Fruit fly (Drosophila melanogaster) whole organism, wandering third instar larva: ENCODE data around the gene dgt2.
A peak's percentile ranks its signal among the peaks of the same experiment; 100 is the strongest.

ENCODE experiments used
- Abd-B ChIP-seq: fragments of >200 bp; optimal IDR thresholded peaks from 2 replicates; lab custom pipeline; 2017; ENCODE audit warnings: missing biosample characterization, missing genetic modification characterization
- CG32264 ChIP-seq: fragments of 200-800 bp; sonication (Bioruptor generic); optimal IDR thresholded peaks from 2 replicates; lab custom pipeline; 2016; ENCODE audit warnings: missing biosample characterization, missing genetic modification characterization
- CG9705 ChIP-seq: fragments of 200-800 bp; sonication (Bioruptor generic); optimal IDR thresholded peaks from 2 replicates; lab custom pipeline; 2018; ENCODE audit warnings: missing biosample characterization, mild to moderate bottlenecking, missing genetic modification characterization
- CrebA ChIP-seq: fragments of 200-800 bp; sonication (Bioruptor generic); optimal IDR thresholded peaks from 2 replicates; lab custom pipeline; 2016; ENCODE audit warnings: missing biosample characterization, mild to moderate bottlenecking, missing genetic modification characterization, borderline replicate concordance
- Dfd ChIP-seq: fragments of >200 bp; optimal IDR thresholded peaks from 2 replicates; lab custom pipeline; 2017; ENCODE audit warnings: missing biosample characterization, missing genetic modification characterization
- Dif ChIP-seq: fragments of 200-275, 200-300 bp; sonication (Bioruptor generic); optimal IDR thresholded peaks from 2 replicates; lab custom pipeline; 2018; ENCODE audit warnings: missing biosample characterization, missing genetic modification characterization; ENCODE audit not compliant: partially characterized antibody
- GATAd ChIP-seq: sonication (Bioruptor generic); optimal IDR thresholded peaks from 2 replicates; lab custom pipeline; 2016; ENCODE audit warnings: missing biosample characterization, missing genetic modification characterization
- HLH106 ChIP-seq: fragments of 200-800 bp; optimal IDR thresholded peaks from 3 replicates; lab custom pipeline; 2019; ENCODE audit warnings: missing biosample characterization, mild to moderate bottlenecking, missing genetic modification characterization, moderate library complexity
- Hnf4 ChIP-seq: fragments of 200-800 bp; sonication (Bioruptor generic); optimal IDR thresholded peaks from 2 replicates; lab custom pipeline; 2016; ENCODE audit warnings: missing biosample characterization, mild to moderate bottlenecking, missing genetic modification characterization
- Hr78 ChIP-seq: fragments of >200 bp; optimal IDR thresholded peaks from 2 replicates; lab custom pipeline; 2017; ENCODE audit warnings: missing biosample characterization, missing genetic modification characterization
- Hr83 ChIP-seq: fragments of 200-300 bp; sonication (Bioruptor generic); optimal IDR thresholded peaks from 2 replicates; lab custom pipeline; 2016; ENCODE audit warnings: missing biosample characterization, mild to moderate bottlenecking, missing genetic modification characterization, moderate library complexity; ENCODE audit not compliant: poor library complexity, severe bottlenecking
- Jra ChIP-seq: sonication (Bioruptor generic); optimal IDR thresholded peaks from 2 replicates; lab custom pipeline; 2016; ENCODE audit warnings: missing biosample characterization, missing genetic modification characterization
- Mio ChIP-seq: sonication (Bioruptor generic); optimal IDR thresholded peaks from 2 replicates; lab custom pipeline; 2016; ENCODE audit warnings: missing biosample characterization, missing genetic modification characterization
- Myc ChIP-seq: fragments of >200 bp; optimal IDR thresholded peaks from 2 replicates; lab custom pipeline; 2017
- N ChIP-seq: fragments of >200 bp; optimal IDR thresholded peaks from 2 replicates; lab custom pipeline; 2018; ENCODE audit warnings: missing biosample characterization, missing external identifiers, missing genetic modification characterization
- OdsH ChIP-seq: fragments of 200-800 bp; sonication (Bioruptor generic); optimal IDR thresholded peaks from 2 replicates; lab custom pipeline; 2016; ENCODE audit warnings: missing biosample characterization, mild to moderate bottlenecking, missing genetic modification characterization
- Rel ChIP-seq, 2 experiments: fragments of 200-800 bp; sonication (Bioruptor generic) in 1 of 2; optimal IDR thresholded peaks; 2 replicates in 1 of 2; 3 replicates in 1 of 2; lab custom pipeline; 2016 to 2019; ENCODE audit warnings: mild to moderate bottlenecking in 2 of 2, missing biosample characterization in 2 of 2, missing genetic modification characterization in 2 of 2, moderate library complexity in 1 of 2
- Sp1 ChIP-seq: fragments of 200-800 bp; sonication (Bioruptor generic); optimal IDR thresholded peaks from 3 replicates; lab custom pipeline; 2019; ENCODE audit warnings: missing biosample characterization, mild to moderate bottlenecking, missing genetic modification characterization, moderate library complexity
- Vsx2 ChIP-seq: fragments of 200-300, 225-300 bp; sonication (Bioruptor generic); optimal IDR thresholded peaks from 2 replicates; lab custom pipeline; 2018; ENCODE audit warnings: missing biosample characterization, missing genetic modification characterization; ENCODE audit not compliant: partially characterized antibody
- br ChIP-seq: fragments of 200-800 bp; sonication (Bioruptor generic); optimal IDR thresholded peaks from 2 replicates; lab custom pipeline; 2016; ENCODE audit warnings: missing biosample characterization, missing genetic modification characterization
- brk ChIP-seq: fragments of 200-800 bp; sonication (Bioruptor generic); optimal IDR thresholded peaks from 2 replicates; lab custom pipeline; 2016; ENCODE audit warnings: missing biosample characterization, mild to moderate bottlenecking, missing genetic modification characterization
- dl ChIP-seq, 2 experiments: fragments of 175-275, 200-275 bp in 1 of 2; fragments of 200-275 bp in 1 of 2; sonication (Bioruptor generic); optimal IDR thresholded peaks; lab custom pipeline; 2018; ENCODE audit warnings: mild to moderate bottlenecking in 2 of 2, missing biosample characterization in 2 of 2, missing genetic modification characterization in 2 of 2, moderate library complexity in 2 of 2; ENCODE audit not compliant: partially characterized antibody in 2 of 2, insufficient read depth in 1 of 2
- dmrt93B ChIP-seq: fragments of 200-800 bp; sonication (Bioruptor generic); optimal IDR thresholded peaks from 2 replicates; lab custom pipeline; 2018; ENCODE audit warnings: missing biosample characterization, mild to moderate bottlenecking, missing genetic modification characterization
- dsf ChIP-seq: sonication (Bioruptor generic); optimal IDR thresholded peaks from 2 replicates; lab custom pipeline; 2016; ENCODE audit warnings: missing biosample characterization, missing genetic modification characterization, borderline replicate concordance
- ey ChIP-seq: fragments of 200-800 bp; sonication (Bioruptor generic); optimal IDR thresholded peaks from 2 replicates; lab custom pipeline; 2016; ENCODE audit warnings: missing biosample characterization, missing genetic modification characterization
- foxo ChIP-seq, 2 experiments: fragments of 200-800 bp; sonication (Bioruptor generic); optimal IDR thresholded peaks; 2 replicates in 1 of 2; 3 replicates in 1 of 2; lab custom pipeline; 2016 to 2017; ENCODE audit warnings: missing biosample characterization in 2 of 2, missing genetic modification characterization in 2 of 2
- fru ChIP-seq: fragments of 200-800 bp; sonication (Bioruptor generic); optimal IDR thresholded peaks from 3 replicates; lab custom pipeline; 2016; ENCODE audit warnings: missing biosample characterization, mild to moderate bottlenecking, missing genetic modification characterization
- h ChIP-seq: fragments of 200-800 bp; sonication (Bioruptor generic); optimal IDR thresholded peaks from 3 replicates; lab custom pipeline; 2016; ENCODE audit warnings: missing biosample characterization, mild to moderate bottlenecking, missing genetic modification characterization
- jim ChIP-seq: fragments of 175-275, 200-325 bp; sonication (Bioruptor generic); optimal IDR thresholded peaks from 2 replicates; lab custom pipeline; 2016; ENCODE audit warnings: missing biosample characterization, mild to moderate bottlenecking, missing genetic modification characterization
- lola ChIP-seq: fragments of >200 bp; optimal IDR thresholded peaks from 2 replicates; lab custom pipeline; 2017; ENCODE audit warnings: missing biosample characterization, missing genetic modification characterization
- pan ChIP-seq: fragments of >200 bp; optimal IDR thresholded peaks from 2 replicates; lab custom pipeline; 2017
- psq ChIP-seq: fragments of 200-800 bp; sonication (Bioruptor generic); optimal IDR thresholded peaks from 3 replicates; lab custom pipeline; 2017; ENCODE audit warnings: missing biosample characterization, mild to moderate bottlenecking, missing genetic modification characterization, moderate library complexity
- rgr ChIP-seq: fragments of 200-800 bp; sonication (Bioruptor generic); optimal IDR thresholded peaks from 3 replicates; lab custom pipeline; 2016; ENCODE audit warnings: missing biosample characterization, mild to moderate bottlenecking, missing genetic modification characterization
- sage ChIP-seq: fragments of 200-800 bp; sonication (Bioruptor generic); optimal IDR thresholded peaks from 2 replicates; lab custom pipeline; 2016; ENCODE audit warnings: missing biosample characterization, mild to moderate bottlenecking, missing genetic modification characterization
- sv ChIP-seq: fragments of 200-800 bp; sonication (Bioruptor generic); optimal IDR thresholded peaks from 3 replicates; lab custom pipeline; 2016; ENCODE audit warnings: missing biosample characterization, missing genetic modification characterization
- tai ChIP-seq: sonication (Bioruptor generic); optimal IDR thresholded peaks from 2 replicates; lab custom pipeline; 2016; ENCODE audit warnings: missing biosample characterization, missing genetic modification characterization
- usp ChIP-seq: fragments of >200 bp; optimal IDR thresholded peaks from 2 replicates; lab custom pipeline; 2017; ENCODE audit warnings: missing biosample characterization, missing genetic modification characterization
- woc ChIP-seq: sonication (Bioruptor generic); optimal IDR thresholded peaks from 2 replicates; lab custom pipeline; 2016; ENCODE audit warnings: missing biosample characterization, mild to moderate bottlenecking, missing genetic modification characterization

dgt2 gene

DNA sequence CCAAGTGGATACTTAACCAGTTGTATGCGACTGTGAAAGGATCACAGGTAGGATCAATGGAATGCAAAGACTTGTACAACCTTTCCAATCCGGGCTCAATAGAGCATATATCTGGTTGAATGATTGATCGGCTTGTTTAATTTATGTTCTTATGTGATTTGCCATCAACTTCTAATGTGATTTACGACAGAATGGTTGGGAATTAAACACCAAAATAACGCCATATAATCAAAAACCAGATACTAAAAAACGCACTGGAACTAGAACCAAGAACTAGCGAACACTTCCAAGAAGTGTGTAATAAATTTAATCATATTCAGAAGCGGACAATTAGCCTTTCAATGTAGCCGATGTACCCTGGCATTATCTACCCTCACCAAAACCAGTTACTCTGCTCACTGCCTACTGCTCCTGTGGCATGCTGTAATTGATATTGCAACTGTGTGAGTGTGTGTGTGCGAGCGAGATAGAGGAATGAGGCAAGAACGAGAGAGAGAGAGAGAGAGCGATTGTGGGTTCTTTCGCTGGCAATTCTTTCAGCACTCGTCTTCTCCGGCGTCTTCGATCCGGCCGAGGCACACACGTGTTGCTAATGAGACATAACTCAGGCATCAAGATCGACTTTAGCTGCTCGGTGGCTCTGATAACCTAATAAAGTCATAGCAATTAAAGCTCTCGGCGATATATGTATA is 21.0 kb upstream of the dgt2 start:
- no peak for TF ChIP-seq GATAd (GFP tag; lab: Kevin White, UChicago)
- no peak for TF ChIP-seq sage (GFP tag; lab: Kevin White, UChicago)
- TF ChIP-seq foxo (GFP tag; optimal IDR thresholded peaks at IDR 0.05; lab: Kevin White, UChicago): peak in 1 of 2 experiments; percentile 57
- TF ChIP-seq lola: no peak
- TF ChIP-seq woc (GFP tag; lab: Kevin White, UChicago): peak; percentile 81
- TF ChIP-seq usp (GFP tag; lab: Kevin White, UChicago): no peak
- TF ChIP-seq Dif (GFP tag; lab: Kevin White, UChicago): peak; percentile 37
- no peak for TF ChIP-seq Dfd (GFP tag; lab: Kevin White, UChicago)
- no peak for TF ChIP-seq dsf
- peak; percentile 25 for TF ChIP-seq Jra (GFP tag; lab: Kevin White, UChicago)
- no peak for TF ChIP-seq Vsx2 (GFP tag; lab: Kevin White, UChicago)
- no peak for TF ChIP-seq Myc
- no peak for TF ChIP-seq CrebA (GFP tag; lab: Kevin White, UChicago)
- TF ChIP-seq Rel (GFP tag; optimal IDR thresholded peaks at IDR 0.05; lab: Kevin White, UChicago): no peak
- no peak for TF ChIP-seq Rel (tag; optimal IDR thresholded peaks at IDR 0.05; lab: Kevin White, UChicago)
- peak; percentile 18 for TF ChIP-seq rgr (GFP tag; lab: Kevin White, UChicago)
- peak in 1 of 2 experiments; percentile 15 for TF ChIP-seq dl (GFP tag; optimal IDR thresholded peaks at IDR 0.05; lab: Kevin White, UChicago; ENCODE audit: insufficient read depth in 1 of 2, partially characterized antibody in 2 of 2)
- peak; percentile 36 for TF ChIP-seq Hnf4
- TF ChIP-seq OdsH (GFP tag; lab: Kevin White, UChicago): peak; percentile 9
- no peak for TF ChIP-seq jim (GFP tag; lab: Kevin White, UChicago)
- TF ChIP-seq br (GFP tag; lab: Kevin White, UChicago): peak; percentile 39
- TF ChIP-seq HLH106 (tag; lab: Kevin White, UChicago): peak; percentile 39
- TF ChIP-seq N (GFP tag; lab: Kevin White, UChicago): no peak
- peak; percentile 44 for TF ChIP-seq psq (GFP tag; lab: Kevin White, UChicago)
- no peak for TF ChIP-seq sv (GFP tag; lab: Kevin White, UChicago)
- TF ChIP-seq ey: peak; percentile 54
- no peak for TF ChIP-seq pan (lab: Kevin White, UChicago)
- peak; percentile 57 for TF ChIP-seq dmrt93B
- TF ChIP-seq Hr78 (GFP tag; lab: Kevin White, UChicago): no peak
- no peak for TF ChIP-seq CG32264 (GFP tag; lab: Kevin White, UChicago)
- TF ChIP-seq Hr83 (GFP tag; lab: Kevin White, UChicago): no peak
- TF ChIP-seq h: peak; percentile 60
- peak; percentile 5 for TF ChIP-seq CG9705 (GFP tag; lab: Kevin White, UChicago)
- no peak for TF ChIP-seq Abd-B
- TF ChIP-seq fru (GFP tag; lab: Kevin White, UChicago): peak; percentile 48
- TF ChIP-seq tai (GFP tag; lab: Kevin White, UChicago): no peak
- no peak for TF ChIP-seq Mio (GFP tag; lab: Kevin White, UChicago)
- no peak for TF ChIP-seq brk (GFP tag; lab: Kevin White, UChicago)
- TF ChIP-seq Sp1 (GFP tag; lab: Kevin White, UChicago): peak; percentile 55

DNA sequence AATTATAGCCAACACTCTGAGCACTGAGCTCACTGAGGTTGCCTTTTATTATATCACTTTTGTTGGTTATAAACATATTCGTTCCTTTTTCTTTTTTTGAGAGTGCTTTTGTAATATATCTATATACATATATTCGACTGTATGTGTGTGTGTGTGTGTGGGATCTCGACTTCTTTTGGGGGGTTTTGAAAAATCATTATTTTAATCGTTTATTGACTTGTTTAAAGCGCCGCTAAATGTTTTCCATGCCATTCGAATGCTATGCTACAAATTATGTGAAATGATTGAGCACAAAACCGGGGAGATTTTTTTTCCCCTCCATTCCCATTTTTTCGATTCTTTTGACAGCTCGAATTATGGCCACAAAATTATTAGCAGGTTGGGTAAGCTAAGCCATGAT is 20.3 kb upstream of the dgt2 start:
- TF ChIP-seq Rel (GFP tag; optimal IDR thresholded peaks at IDR 0.05; lab: Kevin White, UChicago) (no peak), Rel (tag; optimal IDR thresholded peaks at IDR 0.05; lab: Kevin White, UChicago) (peak; percentile 73), N (GFP tag; lab: Kevin White, UChicago) (no peak)
- TF ChIP-seq, all 38 proteins: peak for 1
